Worm (Caenorhabditis elegans) whole organism, midembryonic: ENCODE results near the gene Y32B12B.1.

Source experiments
- cog-1 ChIP-seq: sonication (generic microtip); optimal IDR thresholded peaks from 2 replicates; lab custom pipeline; 2016; ENCODE audit warnings: missing genetic modification characterization, missing compliant biosample characterization
- flt-1 ChIP-seq: fragments of 200-800 bp; sonication (Bioruptor generic); IDR thresholded peaks from 2 replicates; pipeline ENCODE4 v1.3.6; 2022; ENCODE audit warnings: missing genetic modification characterization, missing compliant biosample characterization
- klf-2 ChIP-seq: fragments of 200-800 bp; sonication (Bioruptor generic); conservative IDR thresholded peaks from 2 replicates; pipeline ENCODE4 v1.3.6; 2022; ENCODE audit warnings: missing genetic modification reagents, missing genetic modification characterization, missing compliant biosample characterization
- med-1 ChIP-seq: sonication (generic microtip); optimal IDR thresholded peaks from 2 replicates; lab custom pipeline; 2017; ENCODE audit warnings: missing genetic modification characterization, mild to moderate bottlenecking, missing compliant biosample characterization, antibody characterized with exemption, missing genetic modification reagents; ENCODE audit not compliant: insufficient read depth
- ref-1 ChIP-seq: fragments of 200-800 bp; sonication (Bioruptor generic); conservative IDR thresholded peaks from 2 replicates; pipeline ENCODE4 v1.3.6; 2022; ENCODE audit warnings: missing genetic modification reagents, missing genetic modification characterization, missing compliant biosample characterization

ce11 chrV:16487474-16487873 is 49.3 kb upstream of the Y32B12B.1 start, which contains the start of gene Y32B12A.5:
- TF ChIP-seq ref-1 (GFP tag; lab: Robert Waterston, UW) = no peak
- no peak for TF ChIP-seq med-1 (GFP tag; lab: Kevin White, UChicago)
- TF ChIP-seq cog-1 = no peak
- TF ChIP-seq klf-2 (GFP tag; lab: Robert Waterston, UW) = no peak
- TF ChIP-seq flt-1 = no peak
